Fruit fly (Drosophila melanogaster) Kc167 (cell line): ENCODE data around the gene CG3386.

Source experiments
- Myc ChIP-seq: fragments of >200 bp; optimal IDR thresholded peaks from 2 replicates; lab custom pipeline; 2017; ENCODE audit warnings: missing external identifiers
- Sin3A ChIP-seq: fragments of >200 bp; optimal IDR thresholded peaks from 2 replicates; lab custom pipeline; 2018; ENCODE audit warnings: missing external identifiers
- psq ChIP-seq: fragments of >200 bp; optimal IDR thresholded peaks from 2 replicates; lab custom pipeline; 2017; ENCODE audit warnings: missing external identifiers

dm6 chr3L:666544-666943, 15.7 kb downstream of the CG3386 start:
- TF ChIP-seq Myc (lab: Kevin White, UChicago) (no peak), psq (lab: Kevin White, UChicago) (no peak), Sin3A (lab: Kevin White, UChicago) (no peak)
